Worm (Caenorhabditis elegans): ENCODE measurements around the gene swd-2.1.

ce11 chrIV:7815683-7816183 lies 39.9 kb downstream of the swd-2.1 start, which contains the start of gene cdgs-1:
- TF ChIP-seq Y53F4B.3 (GFP tag; IDR thresholded peaks at IDR 0.05) (no peak), ama-1 (optimal IDR thresholded peaks at IDR 0.05) (no peak), ama-1 (GFP tag; optimal IDR thresholded peaks at IDR 0.05) (no peak), Y67H2A.10 (GFP tag; conservative IDR thresholded peaks at IDR 0.05) (no peak), sdz-38 (tag; optimal IDR thresholded peaks at IDR 0.05) (no peak), him-1 (tag; optimal IDR thresholded peaks at IDR 0.05) (no peak), tbp1 (GFP tag; optimal IDR thresholded peaks at IDR 0.05) (peak; percentile 29), C06A6.2 (GFP tag; conservative IDR thresholded peaks at IDR 0.05) (no peak), nhr-80 (tag; optimal IDR thresholded peaks at IDR 0.05) (peak; percentile 18), mcd-1 (GFP tag; IDR thresholded peaks at IDR 0.05) (no peak), efl-1 (GFP tag; optimal IDR thresholded peaks at IDR 0.05) (no peak), F10E7.11 (tag; optimal IDR thresholded peaks at IDR 0.05) (no peak), attf-6 (GFP tag; IDR thresholded peaks at IDR 0.05) (no peak), ceh-79 (tag; optimal IDR thresholded peaks at IDR 0.05) (no peak)
